Worm (Caenorhabditis elegans): Measurements from ENCODE around the gene srz-91.

- no peak for TF ChIP-seq egl-27 (tag; optimal IDR thresholded peaks at IDR 0.05)
- TF ChIP-seq aly-2 (tag; optimal IDR thresholded peaks at IDR 0.05), result no peak
- TF ChIP-seq nhr-25 (tag; optimal IDR thresholded peaks at IDR 0.05), result no peak
- no peak for TF ChIP-seq lin-39 (tag; optimal IDR thresholded peaks at IDR 0.05)
- no peak for TF ChIP-seq fos-1 (tag; optimal IDR thresholded peaks at IDR 0.05)
- no peak for TF ChIP-seq lin-13 (GFP tag; optimal IDR thresholded peaks at IDR 0.05)
- no peak for TF ChIP-seq Y55F3AM.14 (GFP tag; optimal IDR thresholded peaks at IDR 0.05)
- no peak for TF ChIP-seq ztf-11 (tag; optimal IDR thresholded peaks at IDR 0.05)
- no peak for TF ChIP-seq zag-1 (tag; optimal IDR thresholded peaks at IDR 0.05)
Measured at ce11 chrV:17595691-17596090, 12.2 kb upstream of the srz-91 start.

All from whole organism, L2 larva.